Fruit fly (Drosophila melanogaster): ENCODE results near the gene Rev1.

The Rev1 gene

dm6 chr3L:695510-695909 is 41.3 kb downstream of the Rev1 start:
- TF ChIP-seq CG8290 (GFP tag; optimal IDR thresholded peaks at IDR 0.05), result peak; percentile 80
- no peak for TF ChIP-seq CG8290 (tag; optimal IDR thresholded peaks at IDR 0.05)
- no peak for TF ChIP-seq fu2 (GFP tag; optimal IDR thresholded peaks at IDR 0.05)
- peak; percentile 54; the same call in 1 of the 3 replicates for TF ChIP-seq CG6791 (GFP tag; IDR thresholded peaks at IDR 0.05; ENCODE audit: partially characterized antibody)
- TF ChIP-seq sr (GFP tag; IDR thresholded peaks at IDR 0.05), result peak; percentile 55; the same call in 2 of the 3 replicates
- no peak for TF ChIP-seq CG3995 (GFP tag; optimal IDR thresholded peaks at IDR 0.05)
- 0 out of 2 replicates have a peak, but pooled peaks have one; percentile 16 for TF ChIP-seq CG17328 (GFP tag; IDR thresholded peaks at IDR 0.05)
- peak; percentile 100 for TF ChIP-seq CG13894 (tag; optimal IDR thresholded peaks at IDR 0.05)
- no peak for TF ChIP-seq Camta (GFP tag; optimal IDR thresholded peaks at IDR 0.05)
- 0 out of 2 replicates have a peak, but pooled peaks have one; percentile 11 for TF ChIP-seq vvl (GFP tag; IDR thresholded peaks at IDR 0.05)
- peak; percentile 81; the same call in 2 of the 3 replicates for TF ChIP-seq CG2199 (GFP tag; IDR thresholded peaks at IDR 0.05)

- TF ChIP-seq CG13296 (GFP tag; optimal IDR thresholded peaks at IDR 0.05), result peak; percentile 96
- TF ChIP-seq ranshi (GFP tag; IDR thresholded peaks at IDR 0.05), result peak; percentile 97
- peak; percentile 96 for TF ChIP-seq caup (GFP tag; optimal IDR thresholded peaks at IDR 0.05; ENCODE audit: severe bottlenecking)
- no peak for TF ChIP-seq Neu2 (GFP tag; optimal IDR thresholded peaks at IDR 0.05; ENCODE audit: borderline replicate concordance)
- TF ChIP-seq Hr39 (optimal IDR thresholded peaks at IDR 0.05), result no peak
- TF ChIP-seq bigmax (GFP tag; optimal IDR thresholded peaks at IDR 0.05), result peak; percentile 58
- TF ChIP-seq amos (GFP tag; IDR thresholded peaks at IDR 0.05; ENCODE audit: partially characterized antibody), result no peak
- TF ChIP-seq CG3407 (GFP tag; optimal IDR thresholded peaks at IDR 0.05), result peak; percentile 91
- TF ChIP-seq tgo (GFP tag; IDR thresholded peaks at IDR 0.05), result peak; percentile 96
- peak; percentile 80 for TF ChIP-seq Ravus (GFP tag; IDR thresholded peaks at IDR 0.05)
- no peak for TF ChIP-seq D (optimal IDR thresholded peaks at IDR 0.05)
- peak; percentile 96 for TF ChIP-seq D (GFP tag; optimal IDR thresholded peaks at IDR 0.05)
- TF ChIP-seq Mes4 (GFP tag; optimal IDR thresholded peaks at IDR 0.05), result peak; percentile 21
- peak; percentile 66 for TF ChIP-seq NC2β (GFP tag; optimal IDR thresholded peaks at IDR 0.05)
- no peak for TF ChIP-seq Dfd (GFP tag; optimal IDR thresholded peaks at IDR 0.05)
- TF ChIP-seq lbe (GFP tag; optimal IDR thresholded peaks at IDR 0.05), result peak; percentile 87
- peak; percentile 52 for TF ChIP-seq CG15479 (GFP tag; optimal IDR thresholded peaks at IDR 0.05)
- TF ChIP-seq emc (GFP tag; optimal IDR thresholded peaks at IDR 0.05), result no peak
- peak; percentile 97 for TF ChIP-seq CG10959 (GFP tag; IDR thresholded peaks at IDR 0.05)
- peak; percentile 99 for TF ChIP-seq CG11696 (GFP tag; IDR thresholded peaks at IDR 0.05)
- peak; percentile 65 for TF ChIP-seq pnt (GFP tag; optimal IDR thresholded peaks at IDR 0.05)
- peak; percentile 95 for TF ChIP-seq otp (GFP tag; IDR thresholded peaks at IDR 0.05)
- peak; percentile 47 for TF ChIP-seq CG11398 (GFP tag; optimal IDR thresholded peaks at IDR 0.05)
- peak; percentile 92 for TF ChIP-seq danr (GFP tag; IDR thresholded peaks at IDR 0.05)
- TF ChIP-seq CG7963 (GFP tag; IDR thresholded peaks at IDR 0.05; ENCODE audit: partially characterized antibody), result no peak
- peak; percentile 93 for TF ChIP-seq CG17385 (GFP tag; optimal IDR thresholded peaks at IDR 0.05)
- no peak for TF ChIP-seq cad (GFP tag; optimal IDR thresholded peaks at IDR 0.05)
- TF ChIP-seq lmd (GFP tag; IDR thresholded peaks at IDR 0.05), result peak; percentile 95
- peak; percentile 95 for TF ChIP-seq Mrtf (GFP tag; IDR thresholded peaks at IDR 0.05)
- peak; percentile 77 for TF ChIP-seq Hsf (GFP tag; optimal IDR thresholded peaks at IDR 0.05)
- TF ChIP-seq Chrac-16 (GFP tag; optimal IDR thresholded peaks at IDR 0.05), result peak; percentile 88
- TF ChIP-seq salm (tag; optimal IDR thresholded peaks at IDR 0.05), result peak; percentile 95
- peak; percentile 89 for TF ChIP-seq ac (GFP tag; optimal IDR thresholded peaks at IDR 0.05)
- TF ChIP-seq CG9727 (GFP tag; optimal IDR thresholded peaks at IDR 0.05), result peak; percentile 98
- peak; percentile 75 for TF ChIP-seq stwl (tag; optimal IDR thresholded peaks at IDR 0.05)
- TF ChIP-seq Nf-YC (tag; optimal IDR thresholded peaks at IDR 0.05), result peak; percentile 77
- TF ChIP-seq fd102C (GFP tag; optimal IDR thresholded peaks at IDR 0.05), result peak; percentile 73
- peak; percentile 97 for TF ChIP-seq CG12391 (tag; optimal IDR thresholded peaks at IDR 0.05)
- TF ChIP-seq ase (GFP tag; IDR thresholded peaks at IDR 0.05), result peak; percentile 93
These were observed 42.4 kb downstream of the Rev1 start for dm6 chr3L:696404-697054.
